Fruit fly (Drosophila melanogaster): ENCODE results near the gene CG32452.

DNA sequence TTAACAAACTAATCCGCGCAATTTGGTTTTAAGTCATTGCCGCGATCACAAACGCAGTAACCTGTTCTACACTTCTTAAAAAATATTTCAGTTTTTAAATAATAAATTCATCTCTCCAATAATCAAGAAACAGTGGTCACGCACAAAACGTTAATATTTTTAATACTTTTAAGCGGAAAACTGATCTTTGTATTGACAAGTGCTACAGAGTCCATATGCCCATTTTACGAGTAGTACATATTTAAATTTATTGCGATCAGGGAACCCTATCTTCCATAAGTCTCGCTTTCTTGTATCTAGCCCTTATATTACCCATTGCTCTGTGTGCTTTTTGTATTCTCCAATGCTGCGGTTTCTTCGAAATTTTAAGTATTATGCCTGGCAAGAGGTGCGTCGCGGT is 11.9 kb downstream of the CG32452 start, which contains the start of gene CG32454:
- TF ChIP-seq Blimp-1 (GFP tag; optimal IDR thresholded peaks at IDR 0.05) (no peak), CG3032 (tag; optimal IDR thresholded peaks at IDR 0.05) (no peak), CG34406 (GFP tag; optimal IDR thresholded peaks at IDR 0.05) (no peak), CG8319 (GFP tag; optimal IDR thresholded peaks at IDR 0.05) (no peak), CG1621 (tag; optimal IDR thresholded peaks at IDR 0.05) (no peak), CG9139 (GFP tag; optimal IDR thresholded peaks at IDR 0.05) (no peak), dac (GFP tag; optimal IDR thresholded peaks at IDR 0.05) (no peak), spab (GFP tag; optimal IDR thresholded peaks at IDR 0.05) (no peak), fd59A (GFP tag; optimal IDR thresholded peaks at IDR 0.05) (no peak)
